Worm (Caenorhabditis elegans): Measurements from ENCODE around the gene T26G10.1.
A peak's percentile ranks its signal among the peaks of the same experiment; 100 is the strongest.
"Not testable (repeated sequence)": the region's sequence is repeated elsewhere in the genome, so short reads cannot be mapped to it uniquely, and the experiment has no call there.

The T26G10.1 gene

ce11 chrIII:9439399-9439798 is 33.0 kb upstream of the T26G10.1 start, which contains the start of gene F54C8.1:
Gene F54C8.1 (plus strand): TSS chrIII:9439699.
- TF ChIP-seq hnd-1 (tag; optimal IDR thresholded peaks at IDR 0.05) (no peak), hmg-4 (GFP tag; optimal IDR thresholded peaks at IDR 0.05) (no peak), ama-1 (optimal IDR thresholded peaks at IDR 0.05) (no peak), ceh-36 (tag; optimal IDR thresholded peaks at IDR 0.05) (no peak), tbx-37 (GFP tag; conservative IDR thresholded peaks at IDR 0.05) (no peak), ets-7 (tag; optimal IDR thresholded peaks at IDR 0.05) (no peak), aly-1 (tag; optimal IDR thresholded peaks at IDR 0.05) (no peak), B0310.2 (tag; optimal IDR thresholded peaks at IDR 0.05) (no peak), scrt-1 (GFP tag; IDR thresholded peaks at IDR 0.05) (no peak), ceh-13 (GFP tag; optimal IDR thresholded peaks at IDR 0.05) (no peak), hmbx-1 (tag; optimal IDR thresholded peaks at IDR 0.05) (no peak)

- TF ChIP-seq ceh-36 (tag; optimal IDR thresholded peaks at IDR 0.05) (no peak), aly-1 (tag; optimal IDR thresholded peaks at IDR 0.05) (no peak), ceh-13 (GFP tag; optimal IDR thresholded peaks at IDR 0.05) (no peak), B0310.2 (tag; optimal IDR thresholded peaks at IDR 0.05) (no peak), hmg-4 (GFP tag; optimal IDR thresholded peaks at IDR 0.05) (no peak), ets-7 (tag; optimal IDR thresholded peaks at IDR 0.05) (no peak), flt-1 (GFP tag; IDR thresholded peaks at IDR 0.05) (no peak), tbx-37 (GFP tag; conservative IDR thresholded peaks at IDR 0.05) (no peak), hmbx-1 (tag; optimal IDR thresholded peaks at IDR 0.05) (no peak), ama-1 (optimal IDR thresholded peaks at IDR 0.05) (no peak), sea-1 (GFP tag; conservative IDR thresholded peaks at IDR 0.05) (no peak), scrt-1 (GFP tag; IDR thresholded peaks at IDR 0.05) (no peak)
These were observed 28.6 kb upstream of the T26G10.1 start for ce11 chrIII:9434999-9435398.

ce11 chrIII:9433576-9434107 is 27.2 kb upstream of the T26G10.1 start, which contains the start of gene cpar-1:
Gene cpar-1 (plus strand): TSS chrIII:9434057.
- no peak for TF ChIP-seq hmg-4 (GFP tag; optimal IDR thresholded peaks at IDR 0.05)
- TF ChIP-seq hmbx-1 (tag; optimal IDR thresholded peaks at IDR 0.05): no peak
- no peak for TF ChIP-seq ceh-36 (tag; optimal IDR thresholded peaks at IDR 0.05)
- TF ChIP-seq tra-4 (tag; optimal IDR thresholded peaks at IDR 0.05): no peak

- TF ChIP-seq hmbx-1 (tag; optimal IDR thresholded peaks at IDR 0.05): no peak
- TF ChIP-seq F13C5.2 (tag; optimal IDR thresholded peaks at IDR 0.05): no peak
- TF ChIP-seq aly-1 (tag; optimal IDR thresholded peaks at IDR 0.05): no peak
- TF ChIP-seq ceh-36 (tag; optimal IDR thresholded peaks at IDR 0.05): no peak
- TF ChIP-seq ceh-13 (GFP tag; optimal IDR thresholded peaks at IDR 0.05): no peak
- TF ChIP-seq scrt-1 (GFP tag; IDR thresholded peaks at IDR 0.05): no peak
- TF ChIP-seq tbx-11 (GFP tag; IDR thresholded peaks at IDR 0.05): no peak
- no peak for TF ChIP-seq tbx-37 (GFP tag; conservative IDR thresholded peaks at IDR 0.05)
- no peak for TF ChIP-seq hmg-4 (GFP tag; optimal IDR thresholded peaks at IDR 0.05)
- no peak for TF ChIP-seq tra-4 (tag; optimal IDR thresholded peaks at IDR 0.05)
- TF ChIP-seq flt-1 (GFP tag; IDR thresholded peaks at IDR 0.05): no peak
- no peak for TF ChIP-seq hnd-1 (tag; optimal IDR thresholded peaks at IDR 0.05)
- TF ChIP-seq sea-1 (GFP tag; conservative IDR thresholded peaks at IDR 0.05): no peak
- TF ChIP-seq ama-1 (optimal IDR thresholded peaks at IDR 0.05): no peak
- TF ChIP-seq ets-7 (tag; optimal IDR thresholded peaks at IDR 0.05): no peak
- TF ChIP-seq B0310.2 (tag; optimal IDR thresholded peaks at IDR 0.05): no peak
- no peak for TF ChIP-seq pes-1 (GFP tag; IDR thresholded peaks at IDR 0.05)
These were observed 19.9 kb upstream of the T26G10.1 start, which contains the start of gene T26G10.5 for ce11 chrIII:9426301-9426700. Gene T26G10.5 (minus strand): TSS chrIII:9426401.

- TF ChIP-seq ets-7 (tag; optimal IDR thresholded peaks at IDR 0.05); hmg-4 (GFP tag; optimal IDR thresholded peaks at IDR 0.05); hnd-1 (tag; optimal IDR thresholded peaks at IDR 0.05): not testable (repeated sequence)
These were observed 13.8 kb upstream of the T26G10.1 start, which contains the start of gene T26G10.4 for ce11 chrIII:9420231-9420630. Gene T26G10.4 (plus strand): TSS chrIII:9420531.

ce11 chrIII:9413340-9413739 is 6.9 kb upstream of the T26G10.1 start, which contains the start of gene T26G10.3:
Gene T26G10.3 (minus strand): TSS chrIII:9413440.
- TF ChIP-seq flt-1 (GFP tag; IDR thresholded peaks at IDR 0.05) (no peak), ets-7 (tag; optimal IDR thresholded peaks at IDR 0.05) (no peak), ceh-13 (GFP tag; optimal IDR thresholded peaks at IDR 0.05) (no peak), F13C5.2 (tag; optimal IDR thresholded peaks at IDR 0.05) (no peak), ama-1 (optimal IDR thresholded peaks at IDR 0.05) (no peak), pes-1 (GFP tag; IDR thresholded peaks at IDR 0.05) (no peak)

- 0 out of 2 replicates have a peak, but pooled peaks have one; percentile 51 for TF ChIP-seq sea-1 (GFP tag; conservative IDR thresholded peaks at IDR 0.05)
- 0 out of 2 replicates have a peak, but pooled peaks have one; percentile 7 for TF ChIP-seq tbx-11 (GFP tag; IDR thresholded peaks at IDR 0.05)
- peak; percentile 65 for TF ChIP-seq scrt-1 (GFP tag; IDR thresholded peaks at IDR 0.05)
- peak; percentile 51 for TF ChIP-seq pes-1 (GFP tag; IDR thresholded peaks at IDR 0.05)
These were observed 1.9 kb upstream of the T26G10.1 start for ce11 chrIII:9408304-9408703.

- TF ChIP-seq hmg-4 (GFP tag; optimal IDR thresholded peaks at IDR 0.05) (no peak), sea-1 (GFP tag; conservative IDR thresholded peaks at IDR 0.05) (no peak), ceh-13 (GFP tag; optimal IDR thresholded peaks at IDR 0.05) (no peak), B0310.2 (tag; optimal IDR thresholded peaks at IDR 0.05) (no peak), F13C5.2 (tag; optimal IDR thresholded peaks at IDR 0.05) (no peak), scrt-1 (GFP tag; IDR thresholded peaks at IDR 0.05) (no peak), hnd-1 (tag; optimal IDR thresholded peaks at IDR 0.05) (no peak), ets-7 (tag; optimal IDR thresholded peaks at IDR 0.05) (no peak), hmbx-1 (tag; optimal IDR thresholded peaks at IDR 0.05) (no peak), ama-1 (optimal IDR thresholded peaks at IDR 0.05) (no peak), aly-1 (tag; optimal IDR thresholded peaks at IDR 0.05) (no peak), tbx-11 (GFP tag; IDR thresholded peaks at IDR 0.05) (no peak), tbx-37 (GFP tag; conservative IDR thresholded peaks at IDR 0.05) (no peak), flt-1 (GFP tag; IDR thresholded peaks at IDR 0.05) (no peak), tra-4 (tag; optimal IDR thresholded peaks at IDR 0.05) (no peak), pes-1 (GFP tag; IDR thresholded peaks at IDR 0.05) (no peak), ceh-36 (tag; optimal IDR thresholded peaks at IDR 0.05) (no peak)
These were observed 5.4 kb downstream of the T26G10.1 start, which contains the start of gene nlp-48 for ce11 chrIII:9401036-9401435. Gene nlp-48 (minus strand): TSS chrIII:9401136.

All from whole organism, early embryonic.